Fruit fly (Drosophila melanogaster): ENCODE data around the gene CG2124.

DNA sequence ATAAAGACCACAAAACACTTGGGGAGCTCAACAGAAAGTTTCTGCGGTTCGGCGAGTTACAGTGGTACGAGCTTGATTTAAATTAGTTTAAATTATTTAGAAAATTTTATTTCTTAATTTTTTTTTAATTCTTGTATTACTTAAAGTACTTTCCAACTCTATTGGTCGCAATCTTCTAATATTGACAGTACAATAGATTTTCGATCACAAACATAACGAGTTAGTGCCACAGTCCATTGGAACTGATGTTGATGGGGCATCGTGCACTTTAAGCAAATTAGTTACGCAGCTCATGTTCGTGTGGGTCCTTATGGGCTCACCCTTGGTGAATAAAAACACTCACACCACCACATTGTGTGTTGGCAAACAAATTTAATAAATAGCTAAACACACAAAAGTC, 22.4 kb upstream of the CG2124 start:
- TF ChIP-seq Hr96 (GFP tag; optimal IDR thresholded peaks at IDR 0.05) (no peak), CG7045 (GFP tag; optimal IDR thresholded peaks at IDR 0.05) (no peak), Crg-1 (GFP tag; optimal IDR thresholded peaks at IDR 0.05) (no peak), Clk (GFP tag; optimal IDR thresholded peaks at IDR 0.05) (no peak), cnc (optimal IDR thresholded peaks at IDR 0.05) (no peak), CG5204 (GFP tag; optimal IDR thresholded peaks at IDR 0.05) (no peak), Mnt (GFP tag; optimal IDR thresholded peaks at IDR 0.05) (no peak)

Measured in whole organism, adult.